Fruit fly (Drosophila melanogaster) S2 (cell line): ENCODE data around the gene CG13920.

ENCODE experiments used
- CG8478 ChIP-seq: fragments of >200 bp; optimal IDR thresholded peaks from 2 replicates; lab custom pipeline; 2018
- CTCF ChIP-seq, 2 experiments: fragments of >200 bp; optimal IDR thresholded peaks; 2 replicates each; lab custom pipeline; 2018

- TF ChIP-seq CG8478 (lab: Kevin White, UChicago) = no peak
- TF ChIP-seq CTCF (optimal IDR thresholded peaks at IDR 0.05; lab: Kevin White, UChicago) = no peak
These were observed 27.5 kb downstream of the CG13920 start for dm6 chr3L:1676222-1676621.
